Worm (Caenorhabditis elegans) whole organism, L2 larva: Measurements from ENCODE around the gene dcap-1.

Experiments used
- aly-2 ChIP-seq: fragments of 150-350 bp; optimal IDR thresholded peaks from 2 replicates; lab custom pipeline; 2014; ENCODE audit warnings: missing biosample characterization, missing genetic modification characterization
- elt-3 ChIP-seq: sonication (generic microtip); optimal IDR thresholded peaks from 2 replicates; lab custom pipeline; 2017; ENCODE audit warnings: missing biosample characterization, missing genetic modification characterization
- fos-1 ChIP-seq: fragments of 150-350 bp; optimal IDR thresholded peaks from 2 replicates; lab custom pipeline; 2014; ENCODE audit warnings: missing biosample characterization, missing genetic modification characterization
- mdl-1 ChIP-seq, 2 experiments: fragments of 150-350 bp in 1 of 2; sonication (generic microtip) in 1 of 2; optimal IDR thresholded peaks; 2 replicates each; lab custom pipeline; 2017; ENCODE audit warnings: missing biosample characterization in 2 of 2, missing genetic modification characterization in 2 of 2
- nhr-10 ChIP-seq: sonication (generic microtip); optimal IDR thresholded peaks from 2 replicates; lab custom pipeline; 2017; ENCODE audit warnings: missing biosample characterization, missing genetic modification characterization
- nhr-6 ChIP-seq: fragments of 150-350 bp; optimal IDR thresholded peaks from 2 replicates; lab custom pipeline; 2014; ENCODE audit warnings: missing biosample characterization, missing genetic modification characterization
- skn-1 ChIP-seq: sonication (generic microtip); optimal IDR thresholded peaks from 2 replicates; lab custom pipeline; 2017; ENCODE audit warnings: missing biosample characterization, missing genetic modification characterization
- snpc-4 ChIP-seq: fragments of 150-350 bp; optimal IDR thresholded peaks from 2 replicates; lab custom pipeline; 2014; ENCODE audit warnings: missing biosample characterization, missing genetic modification characterization
- unc-39 ChIP-seq: fragments of 150-350 bp; optimal IDR thresholded peaks from 2 replicates; lab custom pipeline; 2014; ENCODE audit warnings: missing biosample characterization, missing genetic modification characterization
- unc-62 ChIP-seq: fragments of 150-350 bp; optimal IDR thresholded peaks from 2 replicates; lab custom pipeline; 2014; ENCODE audit warnings: missing biosample characterization, missing genetic modification reagents, missing genetic modification characterization

- no peak for TF ChIP-seq aly-2 (tag; lab: Kevin White, UChicago)
- TF ChIP-seq elt-3 (tag; lab: Kevin White, UChicago) = no peak
- TF ChIP-seq nhr-10 (tag; lab: Kevin White, UChicago) = no peak
- TF ChIP-seq unc-39 (tag; lab: Kevin White, UChicago) = no peak
- TF ChIP-seq mdl-1 (tag; optimal IDR thresholded peaks at IDR 0.05; lab: Kevin White, UChicago) = no peak
- TF ChIP-seq nhr-6 (tag; lab: Kevin White, UChicago) = no peak
- TF ChIP-seq fos-1 (tag; lab: Kevin White, UChicago) = no peak
- TF ChIP-seq skn-1 = no peak
- TF ChIP-seq unc-62 = no peak
- TF ChIP-seq snpc-4 (tag; lab: Kevin White, UChicago) = no peak
Measured at ce11 chrIV:1045683-1046082, 8.9 kb downstream of the dcap-1 start, which contains the start of gene srx-12.
